Fruit fly (Drosophila melanogaster): ENCODE measurements around the gene CG32444.

CG32444 gene

DNA sequence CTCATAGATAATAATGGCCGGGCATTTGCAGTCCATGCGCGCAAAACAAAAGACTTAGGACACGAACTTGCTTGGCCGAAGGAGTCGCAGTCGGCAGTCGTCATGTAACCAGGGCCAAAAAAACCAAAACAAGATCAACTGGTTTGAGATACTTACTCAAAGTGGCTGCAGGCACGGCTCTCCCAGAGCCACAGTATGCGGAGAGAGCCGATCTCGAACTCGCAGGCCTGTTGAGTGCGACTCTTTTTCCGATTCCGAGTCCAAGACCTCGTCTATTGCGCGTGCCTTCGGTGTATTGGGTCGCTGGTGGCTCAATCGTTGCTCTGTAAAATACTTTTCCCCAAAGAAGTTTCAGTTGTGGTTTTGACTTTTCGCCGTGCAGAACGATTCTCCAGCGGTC lies 7.9 kb downstream of the CG32444 start, which contains the start of gene CG43980 (continued):
- TF ChIP-seq CG6765 (GFP tag; optimal IDR thresholded peaks at IDR 0.05) (no peak), kni (GFP tag; optimal IDR thresholded peaks at IDR 0.05) (peak; percentile 5), CG11247 (GFP tag; IDR thresholded peaks at IDR 0.05) (peak; percentile 59; the same call in 1 of the 2 replicates), pzg (GFP tag; optimal IDR thresholded peaks at IDR 0.05) (no peak), CHES-1-like (GFP tag; optimal IDR thresholded peaks at IDR 0.05) (no peak), pros (GFP tag; optimal IDR thresholded peaks at IDR 0.05) (no peak), abd-A (tag; optimal IDR thresholded peaks at IDR 0.05) (peak; percentile 21)

dm6 chr3L:21645878-21646277 lies 9.1 kb downstream of the CG32444 start:
- no peak for TF ChIP-seq tin (GFP tag; optimal IDR thresholded peaks at IDR 0.05)
- no peak for TF ChIP-seq pnt (GFP tag; optimal IDR thresholded peaks at IDR 0.05)
- no peak for TF ChIP-seq tap (tag; optimal IDR thresholded peaks at IDR 0.05)
- TF ChIP-seq CG4328 (GFP tag; optimal IDR thresholded peaks at IDR 0.05): no peak
- TF ChIP-seq cg (GFP tag; optimal IDR thresholded peaks at IDR 0.05): peak; percentile 9
- TF ChIP-seq abd-A (tag; optimal IDR thresholded peaks at IDR 0.05): peak; percentile 59
- no peak for TF ChIP-seq CG34224 (GFP tag; IDR thresholded peaks at IDR 0.05; ENCODE audit: partially characterized antibody)
- no peak for TF ChIP-seq bab2 (GFP tag; optimal IDR thresholded peaks at IDR 0.05)
- TF ChIP-seq ara (GFP tag; IDR thresholded peaks at IDR 0.05): no peak
- no peak for TF ChIP-seq oc (tag; optimal IDR thresholded peaks at IDR 0.05)
- TF ChIP-seq peb (GFP tag; IDR thresholded peaks at IDR 0.05): no peak
- no peak for TF ChIP-seq CG6765 (GFP tag; optimal IDR thresholded peaks at IDR 0.05)
- TF ChIP-seq sd (tag; optimal IDR thresholded peaks at IDR 0.05): peak; percentile 60
- no peak for TF ChIP-seq CG6854 (GFP tag; optimal IDR thresholded peaks at IDR 0.05)
- TF ChIP-seq CG8388 (GFP tag; optimal IDR thresholded peaks at IDR 0.05): no peak
- no peak for TF ChIP-seq Neu2 (GFP tag; optimal IDR thresholded peaks at IDR 0.05; ENCODE audit: borderline replicate concordance)
- TF ChIP-seq chinmo (GFP tag; IDR thresholded peaks at IDR 0.05; ENCODE audit: partially characterized antibody): 0 out of 4 replicates have a peak, but pooled peaks have one; percentile 39
- peak; percentile 32 for TF ChIP-seq CG12769 (tag; optimal IDR thresholded peaks at IDR 0.05)
- no peak for TF ChIP-seq CG3065 (GFP tag; optimal IDR thresholded peaks at IDR 0.05)

dm6 chr3L:21647853-21648252 lies 11.1 kb downstream of the CG32444 start:
- no peak for TF ChIP-seq Nf-YB (GFP tag; optimal IDR thresholded peaks at IDR 0.05)
- TF ChIP-seq Awh (GFP tag; IDR thresholded peaks at IDR 0.05): peak; percentile 62
- peak; percentile 83 for TF ChIP-seq Blimp-1 (GFP tag; optimal IDR thresholded peaks at IDR 0.05)
- no peak for TF ChIP-seq CG1792 (GFP tag; optimal IDR thresholded peaks at IDR 0.05)

DNA sequence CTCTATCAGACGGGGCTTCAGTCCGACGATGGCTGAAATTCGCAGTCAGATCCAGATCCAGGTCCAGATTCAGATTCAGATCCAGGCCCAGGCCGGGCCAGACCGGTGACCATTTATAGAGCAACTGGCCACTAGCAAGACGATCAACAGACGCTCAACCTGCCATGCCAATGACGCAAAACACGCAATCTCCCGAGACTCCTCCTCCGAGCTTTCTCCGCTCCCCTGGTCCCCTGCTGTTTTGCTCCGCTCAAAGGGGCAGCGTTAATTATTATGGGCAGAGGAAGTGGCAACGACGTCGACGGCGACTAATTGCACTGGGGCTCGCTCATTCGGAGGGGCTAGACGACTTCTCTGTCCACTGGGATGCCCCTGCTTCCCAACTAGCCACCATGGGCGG lies 14.7 kb downstream of the CG32444 start:
- TF ChIP-seq CG12155 (GFP tag; optimal IDR thresholded peaks at IDR 0.05): no peak
- peak; percentile 49 for TF ChIP-seq Awh (GFP tag; IDR thresholded peaks at IDR 0.05)
- no peak for TF ChIP-seq unc-4 (GFP tag; IDR thresholded peaks at IDR 0.05; ENCODE audit: partially characterized antibody)

DNA sequence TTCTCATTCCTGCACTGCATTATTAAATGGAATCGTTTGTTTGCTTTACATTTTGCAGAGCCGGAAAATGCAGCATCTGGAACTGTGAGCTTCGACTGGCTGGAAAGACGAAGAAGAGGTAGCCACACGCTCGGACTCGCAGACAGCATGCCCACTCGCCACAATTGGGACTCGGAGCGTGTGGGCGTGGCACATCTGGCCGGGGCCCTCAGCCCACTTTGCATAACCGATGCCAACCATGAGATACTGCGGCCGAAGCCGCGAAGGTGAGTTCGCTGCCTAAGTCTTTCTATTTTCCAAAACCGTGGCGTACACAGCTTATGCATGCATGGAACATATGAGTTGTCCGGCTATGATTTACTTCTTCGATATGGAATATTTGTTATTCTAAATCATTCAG lies 15.4 kb downstream of the CG32444 start:
- TF ChIP-seq Xrp1 (GFP tag; IDR thresholded peaks at IDR 0.05): no peak
- no peak for TF ChIP-seq CG8089 (GFP tag; optimal IDR thresholded peaks at IDR 0.05)
- no peak for TF ChIP-seq CG9817 (tag; optimal IDR thresholded peaks at IDR 0.05)
- no peak for TF ChIP-seq nerfin-2 (GFP tag; IDR thresholded peaks at IDR 0.05; ENCODE audit: partially characterized antibody)
- TF ChIP-seq pita (GFP tag; optimal IDR thresholded peaks at IDR 0.05): no peak
- peak; percentile 32; the same call in 1 of the 2 replicates for TF ChIP-seq CG11247 (GFP tag; IDR thresholded peaks at IDR 0.05)
- no peak for TF ChIP-seq run (tag; optimal IDR thresholded peaks at IDR 0.05)
- TF ChIP-seq Med (GFP tag): peak; percentile 11
- TF ChIP-seq wek (GFP tag; optimal IDR thresholded peaks at IDR 0.05): no peak
- TF ChIP-seq CG12769 (tag; optimal IDR thresholded peaks at IDR 0.05): peak; percentile 23
- TF ChIP-seq Optix (GFP tag; IDR thresholded peaks at IDR 0.05): no peak
- TF ChIP-seq CG4730 (GFP tag; IDR thresholded peaks at IDR 0.05): no peak
- TF ChIP-seq Opbp (GFP tag; IDR thresholded peaks at IDR 0.05; ENCODE audit: partially characterized antibody): 0 out of 3 replicates have a peak, but pooled peaks have one; percentile 39
- TF ChIP-seq grn (GFP tag; optimal IDR thresholded peaks at IDR 0.05): peak; percentile 3
- no peak for TF ChIP-seq CG14710 (tag; optimal IDR thresholded peaks at IDR 0.05)
- peak; percentile 69; the same call in 1 of the 2 replicates for TF ChIP-seq vvl (GFP tag; IDR thresholded peaks at IDR 0.05)
